Fruit fly (Drosophila melanogaster) whole organism, embryonic: ENCODE results near the gene CG6136.

Experiments
- Asciz ChIP-seq: fragments of 200-800 bp; sonication (Bioruptor generic); optimal IDR thresholded peaks from 2 replicates; lab custom pipeline; 2017; ENCODE audit warnings: missing biosample characterization, mild to moderate bottlenecking, missing genetic modification characterization, missing genetic modification reagents
- CG1024 ChIP-seq: fragments of 200-800 bp; sonication (Bioruptor generic); IDR thresholded peaks from 2 replicates; pipeline ENCODE4 v1.3.6; 2022; ENCODE audit warnings: missing biosample characterization, missing genetic modification characterization
- CG10321 ChIP-seq: fragments of 200-800 bp; sonication (Bioruptor generic); IDR thresholded peaks from 2 replicates; pipeline ENCODE4 v1.3.6; 2022; ENCODE audit warnings: missing biosample characterization, missing genetic modification characterization
- CG10462 ChIP-seq: fragments of 200-800 bp; sonication (Bioruptor generic); optimal IDR thresholded peaks from 2 replicates; lab custom pipeline; 2016; ENCODE audit warnings: missing biosample characterization, missing genetic modification characterization
- CG10565 ChIP-seq: fragments of 200-800 bp; sonication (Bioruptor generic); optimal IDR thresholded peaks from 3 replicates; lab custom pipeline; 2016; ENCODE audit warnings: missing biosample characterization, mild to moderate bottlenecking, missing genetic modification characterization
- CG11560 ChIP-seq: fragments of 200-800 bp; sonication (Bioruptor generic); IDR thresholded peaks from 3 replicates; pipeline ENCODE4 v1.3.6; 2022; ENCODE audit warnings: missing biosample characterization, missing genetic modification characterization
- CG12236 ChIP-seq: fragments of 200-800 bp; sonication (Bioruptor generic); optimal IDR thresholded peaks from 2 replicates; lab custom pipeline; 2016; ENCODE audit warnings: missing biosample characterization, missing genetic modification characterization
- CG12744 ChIP-seq: fragments of 200-800 bp; sonication (Bioruptor generic); optimal IDR thresholded peaks from 2 replicates; lab custom pipeline; 2016; ENCODE audit warnings: missing biosample characterization, missing genetic modification characterization
- CG14050 ChIP-seq: fragments of 200-800 bp; sonication (Bioruptor generic); IDR thresholded peaks from 3 replicates; pipeline ENCODE4 v1.3.6; 2022; ENCODE audit warnings: missing biosample characterization, missing genetic modification characterization
- CG15073 ChIP-seq: fragments of 200-800 bp; sonication (Bioruptor generic); optimal IDR thresholded peaks from 2 replicates; lab custom pipeline; 2016; ENCODE audit warnings: missing biosample characterization, missing genetic modification characterization
- CG15696 ChIP-seq: fragments of 200-800 bp; sonication (Bioruptor generic); optimal IDR thresholded peaks from 2 replicates; lab custom pipeline; 2019; ENCODE audit warnings: missing biosample characterization, mild to moderate bottlenecking, missing genetic modification characterization, moderate library complexity
- CG1602 ChIP-seq: fragments of 200-800 bp; sonication (Bioruptor generic); optimal IDR thresholded peaks from 3 replicates; lab custom pipeline; 2016; ENCODE audit warnings: missing biosample characterization, missing genetic modification characterization
- CG17385 ChIP-seq: fragments of 200-800 bp; sonication (Bioruptor generic); optimal IDR thresholded peaks from 3 replicates; lab custom pipeline; 2018; ENCODE audit warnings: missing biosample characterization, mild to moderate bottlenecking, missing genetic modification characterization
- CG30431 ChIP-seq: fragments of 200-800 bp; sonication (Bioruptor generic); optimal IDR thresholded peaks from 2 replicates; lab custom pipeline; 2017; ENCODE audit warnings: missing biosample characterization, missing genetic modification characterization
- CG33213 ChIP-seq: fragments of 200-800 bp; sonication (Bioruptor generic); optimal IDR thresholded peaks from 3 replicates; lab custom pipeline; 2016; ENCODE audit warnings: missing biosample characterization, missing genetic modification characterization
- CG6813 ChIP-seq: fragments of 200-800 bp; sonication (Bioruptor generic); optimal IDR thresholded peaks from 2 replicates; lab custom pipeline; 2017; ENCODE audit warnings: missing biosample characterization, missing genetic modification characterization, mild to moderate bottlenecking, moderate library complexity, missing genetic modification reagents
- CG7271 ChIP-seq: fragments of 200-800 bp; sonication (Bioruptor generic); optimal IDR thresholded peaks from 2 replicates; lab custom pipeline; 2018; ENCODE audit warnings: missing biosample characterization, mild to moderate bottlenecking, missing genetic modification characterization, moderate library complexity
- CG8478 ChIP-seq: fragments of >200 bp; optimal IDR thresholded peaks from 2 replicates; lab custom pipeline; 2018
- CG8765 ChIP-seq: fragments of 200-800 bp; sonication (Bioruptor generic); IDR thresholded peaks from 2 replicates; pipeline ENCODE4 v1.3.6; 2022; ENCODE audit warnings: missing biosample characterization, missing genetic modification characterization
- Elba2 ChIP-seq: fragments of 200-800 bp; sonication (Bioruptor generic); optimal IDR thresholded peaks from 3 replicates; lab custom pipeline; 2016; ENCODE audit warnings: missing biosample characterization, missing genetic modification characterization
- HLH54F ChIP-seq: fragments of 200-800 bp; sonication (Bioruptor generic); optimal IDR thresholded peaks from 3 replicates; lab custom pipeline; 2016; ENCODE audit warnings: missing biosample characterization, missing genetic modification characterization
- Hr39 ChIP-seq: fragments of >200 bp; optimal IDR thresholded peaks from 2 replicates; lab custom pipeline; 2017
- Mes4 ChIP-seq: fragments of 200-800 bp; sonication (Bioruptor generic); optimal IDR thresholded peaks from 2 replicates; lab custom pipeline; 2016; ENCODE audit warnings: missing biosample characterization, missing genetic modification characterization
- Ptx1 ChIP-seq: fragments of 200-800 bp; sonication (Bioruptor generic); IDR thresholded peaks from 2 replicates; pipeline ENCODE4 v1.3.6; 2022; ENCODE audit warnings: missing biosample characterization, missing genetic modification characterization
- Sin3A ChIP-seq: fragments of >200 bp; optimal IDR thresholded peaks from 2 replicates; lab custom pipeline; 2018
- Sox100B ChIP-seq: fragments of 200-800 bp; sonication (Bioruptor generic); optimal IDR thresholded peaks from 3 replicates; lab custom pipeline; 2018; ENCODE audit warnings: missing biosample characterization, mild to moderate bottlenecking, missing genetic modification characterization
- Ssrp ChIP-seq: fragments of 200-800 bp; sonication (Bioruptor generic); optimal IDR thresholded peaks from 2 replicates; lab custom pipeline; 2018; ENCODE audit warnings: missing biosample characterization, mild to moderate bottlenecking, missing genetic modification characterization, moderate library complexity
- ab ChIP-seq: fragments of 200-800 bp; sonication (Bioruptor generic); optimal IDR thresholded peaks from 2 replicates; lab custom pipeline; 2016; ENCODE audit warnings: missing biosample characterization, missing genetic modification characterization
- amos ChIP-seq: fragments of 200-800 bp; sonication (Bioruptor generic); IDR thresholded peaks from 2 replicates; pipeline ENCODE4 v1.3.6; 2022; ENCODE audit warnings: missing biosample characterization, missing genetic modification characterization; ENCODE audit not compliant: partially characterized antibody
- bigmax ChIP-seq: fragments of 200-800 bp; sonication (Bioruptor generic); optimal IDR thresholded peaks from 2 replicates; lab custom pipeline; 2018; ENCODE audit warnings: missing biosample characterization, mild to moderate bottlenecking, missing genetic modification characterization
- bowl ChIP-seq: fragments of 200-800 bp; sonication (Bioruptor generic); IDR thresholded peaks from 2 replicates; pipeline ENCODE4 v1.3.6; 2022; ENCODE audit warnings: missing biosample characterization, missing genetic modification characterization
- ci ChIP-seq: fragments of 200-800 bp; sonication (Bioruptor generic); IDR thresholded peaks from 3 replicates; pipeline ENCODE4 v1.3.6; 2022; ENCODE audit warnings: missing biosample characterization, missing genetic modification characterization
- crol ChIP-seq: fragments of 200-800 bp; sonication (Bioruptor generic); IDR thresholded peaks from 2 replicates; pipeline ENCODE4 v1.3.6; 2022; ENCODE audit warnings: missing biosample characterization, missing genetic modification characterization
- dmrt99B ChIP-seq: fragments of 200-800 bp; sonication (Bioruptor generic); optimal IDR thresholded peaks from 2 replicates; lab custom pipeline; 2018; ENCODE audit warnings: missing biosample characterization, mild to moderate bottlenecking, missing genetic modification characterization, moderate library complexity
- ems ChIP-seq: fragments of 200-800 bp; sonication (Bioruptor generic); optimal IDR thresholded peaks from 3 replicates; lab custom pipeline; 2016; ENCODE audit warnings: missing biosample characterization, missing genetic modification characterization
- fd102C ChIP-seq: fragments of 200-800 bp; sonication (Bioruptor generic); optimal IDR thresholded peaks from 2 replicates; lab custom pipeline; 2018; ENCODE audit warnings: missing biosample characterization, mild to moderate bottlenecking, missing genetic modification characterization, moderate library complexity
- gsb ChIP-seq: fragments of 200-800 bp; sonication (Bioruptor generic); IDR thresholded peaks from 2 replicates; pipeline ENCODE4 v1.3.6; 2022; ENCODE audit warnings: missing biosample characterization, missing genetic modification characterization
- hb ChIP-seq: fragments of 200-800 bp; sonication (Bioruptor generic); IDR thresholded peaks from 3 replicates; pipeline ENCODE4 v1.3.6; 2022; ENCODE audit warnings: missing biosample characterization, missing genetic modification characterization; ENCODE audit not compliant: partially characterized antibody
- ind ChIP-seq: fragments of 200-800 bp; sonication (Bioruptor generic); optimal IDR thresholded peaks from 3 replicates; lab custom pipeline; 2016; ENCODE audit warnings: missing biosample characterization, missing genetic modification characterization
- klu ChIP-seq: fragments of 200-800 bp; sonication (Bioruptor generic); IDR thresholded peaks from 2 replicates; pipeline ENCODE4 v1.3.6; 2022; ENCODE audit warnings: missing biosample characterization, missing genetic modification characterization
- lbe ChIP-seq: fragments of 200-800 bp; sonication (Bioruptor generic); optimal IDR thresholded peaks from 2 replicates; lab custom pipeline; 2016; ENCODE audit warnings: missing biosample characterization, mild to moderate bottlenecking, missing genetic modification characterization
- lmd ChIP-seq: fragments of 200-800 bp; sonication (Bioruptor generic); IDR thresholded peaks from 2 replicates; pipeline ENCODE4 v1.3.6; 2022; ENCODE audit warnings: missing biosample characterization, missing genetic modification characterization
- odd ChIP-seq: fragments of 200-800 bp; sonication (Bioruptor generic); optimal IDR thresholded peaks from 2 replicates; lab custom pipeline; 2017; ENCODE audit warnings: missing biosample characterization, mild to moderate bottlenecking, missing genetic modification characterization
- pan ChIP-seq, 4 experiments: fragments of >200 bp in 3 of 4; fragments of 200-800 bp in 1 of 4; sonication (Bioruptor generic) in 1 of 4; optimal IDR thresholded peaks in 3 of 4; IDR thresholded peaks in 1 of 4; 2 replicates each; pipeline versions ENCODE4 v1.3.6 to Lab custom; 2017 to 2022; ENCODE audit warnings: missing biosample characterization in 2 of 4, missing genetic modification characterization in 2 of 4, mixed read lengths in 1 of 4
- prd ChIP-seq, 3 experiments: fragments of >200 bp in 2 of 3; fragments of 200-800 bp in 1 of 3; sonication (Bioruptor generic) in 1 of 3; optimal IDR thresholded peaks in 2 of 3; IDR thresholded peaks in 1 of 3; 2 replicates in 2 of 3; 3 replicates in 1 of 3; pipeline versions ENCODE4 v1.3.6 to Lab custom; 2017 to 2022; ENCODE audit warnings: missing biosample characterization in 1 of 3, missing genetic modification characterization in 1 of 3
- rib ChIP-seq: fragments of 200-800 bp; sonication (Bioruptor generic); IDR thresholded peaks from 2 replicates; pipeline ENCODE4 v1.3.6; 2022; ENCODE audit warnings: missing biosample characterization, missing genetic modification characterization
- sim ChIP-seq: fragments of 200-800 bp; sonication (Bioruptor generic); IDR thresholded peaks from 2 replicates; pipeline ENCODE4 v1.3.6; 2022; ENCODE audit warnings: missing biosample characterization, missing genetic modification characterization
- unpg ChIP-seq: fragments of 200-800 bp; sonication (Bioruptor generic); optimal IDR thresholded peaks from 3 replicates; lab custom pipeline; 2018; ENCODE audit warnings: missing biosample characterization, mild to moderate bottlenecking, missing genetic modification characterization, moderate library complexity
- zf30C ChIP-seq: fragments of 200-800 bp; sonication (Bioruptor generic); optimal IDR thresholded peaks from 3 replicates; lab custom pipeline; 2018; ENCODE audit warnings: missing biosample characterization, mild to moderate bottlenecking, missing genetic modification characterization
- zfh2 ChIP-seq: fragments of 200-800 bp; sonication (Bioruptor generic); optimal IDR thresholded peaks from 2 replicates; lab custom pipeline; 2016; ENCODE audit warnings: missing biosample characterization, missing genetic modification characterization

CG6136 gene

DNA sequence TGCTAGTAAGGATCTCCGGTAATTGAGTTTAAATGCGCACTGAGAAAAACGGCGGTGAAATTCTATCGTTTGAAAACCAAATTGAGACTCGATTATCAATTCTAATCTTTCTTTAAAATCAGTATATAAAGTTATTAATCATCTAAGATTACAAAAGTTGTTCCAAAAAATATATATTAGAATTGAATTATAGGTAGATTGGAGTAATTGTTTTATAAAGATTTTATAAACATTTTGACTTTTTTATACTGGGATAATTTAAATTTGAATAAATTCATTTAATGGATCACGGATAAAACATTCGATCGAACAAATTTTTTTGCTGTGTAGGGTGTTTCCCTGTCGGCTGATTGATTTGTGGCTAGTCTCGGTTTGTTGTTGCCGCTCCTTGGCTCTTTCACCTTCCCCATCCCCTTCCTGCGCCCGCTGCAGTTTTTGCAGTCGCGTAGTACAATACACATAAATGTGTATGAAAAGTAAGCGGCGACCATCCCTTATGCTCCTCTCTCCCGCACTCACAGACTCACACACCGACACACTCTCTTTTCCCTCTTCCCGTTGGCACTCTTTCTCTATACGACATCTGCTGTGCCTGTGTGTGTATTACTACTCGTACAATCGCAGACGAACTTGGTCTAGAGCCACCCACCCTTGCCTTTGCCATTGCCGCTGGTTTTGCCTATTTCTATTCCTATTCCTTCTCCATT, 47.0 kb upstream of the CG6136 start (continued):
- TF ChIP-seq lbe (no peak), CG1024 (GFP tag; lab: Robert Waterston, UW) (no peak), CG17385 (GFP tag; lab: Kevin White, UChicago) (peak; percentile 71), CG8765 (no peak), lmd (GFP tag; lab: Robert Waterston, UW) (peak; percentile 27; the same call in 1 of the 2 replicates), HLH54F (GFP tag; lab: Kevin White, UChicago) (peak; percentile 29), Hr39 (lab: Kevin White, UChicago) (no peak), CG1602 (GFP tag; lab: Kevin White, UChicago) (peak; percentile 73), zf30C (peak; percentile 94), sim (GFP tag; lab: Robert Waterston, UW) (no peak), crol (GFP tag; lab: Robert Waterston, UW) (peak; percentile 74), prd (optimal IDR thresholded peaks at IDR 0.05; lab: Kevin White, UChicago) (no peak), prd (GFP tag; IDR thresholded peaks at IDR 0.05; lab: Robert Waterston, UW) (peak; percentile 71; the same call in 2 of the 3 replicates), CG33213 (GFP tag; lab: Kevin White, UChicago) (no peak), Elba2 (GFP tag; lab: Kevin White, UChicago) (peak; percentile 40), fd102C (peak; percentile 48), Ptx1 (GFP tag; lab: Robert Waterston, UW) (peak; percentile 51; the same call in 1 of the 2 replicates), CG10321 (GFP tag; lab: Robert Waterston, UW) (peak; percentile 30; the same call in 1 of the 2 replicates), CG15696 (tag; lab: Kevin White, UChicago) (peak; percentile 93), Ssrp (peak; percentile 88), ci (GFP tag; lab: Robert Waterston, UW) (peak; percentile 25; the same call in 1 of the 3 replicates), CG12236 (GFP tag; lab: Kevin White, UChicago) (no peak), pan (optimal IDR thresholded peaks at IDR 0.05; lab: Kevin White, UChicago) (no peak), pan (GFP tag; optimal IDR thresholded peaks at IDR 0.05 in 1 of 2, IDR thresholded peaks at IDR 0.05 in 1 of 2) (peak in 1 of 2 experiments; percentile 34), bowl (no peak), Asciz (GFP tag; lab: Kevin White, UChicago) (peak; percentile 60), zfh2 (no peak), unpg (GFP tag; lab: Kevin White, UChicago) (peak; percentile 78), CG30431 (GFP tag; lab: Kevin White, UChicago) (peak; percentile 63), Mes4 (peak; percentile 15), CG8478 (lab: Kevin White, UChicago) (no peak), dmrt99B (peak; percentile 82), CG7271 (tag; lab: Kevin White, UChicago) (peak; percentile 5), hb (GFP tag; lab: Robert Waterston, UW) (no peak), CG15073 (GFP tag; lab: Kevin White, UChicago) (no peak), ind (GFP tag; lab: Kevin White, UChicago) (peak; percentile 45), Sin3A (no peak), klu (GFP tag; lab: Robert Waterston, UW) (peak; percentile 7; the same call in 1 of the 2 replicates), CG6813 (GFP tag; lab: Kevin White, UChicago) (peak; percentile 40), ab (GFP tag; lab: Kevin White, UChicago) (no peak), odd (GFP tag; lab: Kevin White, UChicago) (peak; percentile 78), gsb (no peak), CG10565 (no peak), ems (no peak), rib (0 out of 2 replicates have a peak, but pooled peaks have one; percentile 19), Sox100B (no peak), CG12744 (peak; percentile 14), bigmax (no peak), CG14050 (no peak), amos (GFP tag; lab: Robert Waterston, UW) (no peak), CG10462 (GFP tag; lab: Kevin White, UChicago) (peak; percentile 78), CG11560 (no peak)
